Worm (Caenorhabditis elegans) whole organism, L4/young adult: ENCODE data around the gene C18D11.6.

Source experiments
- W03F9.2 ChIP-seq: fragments of 150-350 bp; optimal IDR thresholded peaks from 2 replicates; lab custom pipeline; 2014; ENCODE audit warnings: missing biosample characterization, missing genetic modification characterization
- dao-5 ChIP-seq: sonication (generic microtip); optimal IDR thresholded peaks from 2 replicates; lab custom pipeline; 2016; ENCODE audit warnings: missing genotype, missing genetic modification characterization, moderate library complexity, missing compliant biosample characterization
- him-1 ChIP-seq: sonication (generic microtip); optimal IDR thresholded peaks from 2 replicates; lab custom pipeline; 2016; ENCODE audit warnings: missing genotype, missing genetic modification reagents, missing genetic modification characterization, missing compliant biosample characterization

- no peak for TF ChIP-seq him-1 (tag; lab: Kevin White, UChicago)
- no peak for TF ChIP-seq dao-5 (tag; lab: Kevin White, UChicago)
- no peak for TF ChIP-seq W03F9.2
Measured at ce11 chrIII:11806695-11807094, 3.7 kb upstream of the C18D11.6 start, which contains the start of gene C18D11.7.
